1 worm cellular context compared by ENCODE assay signal in the genomic region with DNA sequence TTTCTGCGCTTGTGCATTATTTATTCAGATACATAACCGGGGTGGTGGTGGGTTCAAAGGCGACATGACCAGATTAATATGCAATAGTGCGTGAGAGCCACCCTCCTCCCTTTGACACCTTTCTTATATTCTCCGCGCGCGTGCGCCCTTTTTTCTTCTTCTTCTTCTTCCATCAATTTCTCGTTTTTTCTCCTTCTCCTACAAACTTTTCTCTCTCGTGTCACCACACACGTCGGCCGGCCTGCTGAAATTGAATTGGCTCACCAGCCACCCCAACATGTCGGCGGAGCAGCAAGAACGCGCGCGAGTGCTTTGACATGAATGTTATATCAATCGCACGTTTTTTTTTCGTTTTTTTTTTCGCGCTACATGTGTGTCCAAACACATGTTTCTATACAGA.
TF ChIP-seq lines count a peak whose summit lies in the region.

No protein-coding gene starts in this region.

TF ChIP-seq in whole organism, L1 larva, 84 proteins besides CTCF, POLR2A, EP300 and RAD21 (continued from another document):
- TF ChIP-seq lsy-2 (tag; optimal IDR thresholded peaks at IDR 0.05; lab: Kevin White, UChicago) (peak in 1 of 2 experiments; percentile 32), alr-1 (tag; optimal IDR thresholded peaks at IDR 0.05; lab: Kevin White, UChicago; ENCODE audit: borderline replicate concordance) (no peak), fkh-8 (tag; optimal IDR thresholded peaks at IDR 0.05; lab: Kevin White, UChicago) (peak; percentile 67), aly-2 (tag; optimal IDR thresholded peaks at IDR 0.05; lab: Kevin White, UChicago) (no peak), blmp-1 (tag; optimal IDR thresholded peaks at IDR 0.05; lab: Kevin White, UChicago) (no peak), snu-23 (GFP tag; optimal IDR thresholded peaks at IDR 0.05; lab: Kevin White, UChicago) (peak; percentile 4), egl-13 (tag; optimal IDR thresholded peaks at IDR 0.05; lab: Kevin White, UChicago) (peak; percentile 0), lin-14 (GFP tag; optimal IDR thresholded peaks at IDR 0.05; lab: Kevin White, UChicago) (peak; percentile 64), nhr-71 (tag; optimal IDR thresholded peaks at IDR 0.05; lab: Kevin White, UChicago) (peak; percentile 33), unc-86 (tag; optimal IDR thresholded peaks at IDR 0.05; lab: Kevin White, UChicago) (peak; percentile 64), pax-3 (tag; optimal IDR thresholded peaks at IDR 0.05; lab: Kevin White, UChicago) (no peak)
TF ChIP-seq in whole organism, L1 larva: peak in this region for 11.
